Worm (Caenorhabditis elegans): ENCODE measurements around the gene C24H10.2.

C24H10.2 gene

DNA sequence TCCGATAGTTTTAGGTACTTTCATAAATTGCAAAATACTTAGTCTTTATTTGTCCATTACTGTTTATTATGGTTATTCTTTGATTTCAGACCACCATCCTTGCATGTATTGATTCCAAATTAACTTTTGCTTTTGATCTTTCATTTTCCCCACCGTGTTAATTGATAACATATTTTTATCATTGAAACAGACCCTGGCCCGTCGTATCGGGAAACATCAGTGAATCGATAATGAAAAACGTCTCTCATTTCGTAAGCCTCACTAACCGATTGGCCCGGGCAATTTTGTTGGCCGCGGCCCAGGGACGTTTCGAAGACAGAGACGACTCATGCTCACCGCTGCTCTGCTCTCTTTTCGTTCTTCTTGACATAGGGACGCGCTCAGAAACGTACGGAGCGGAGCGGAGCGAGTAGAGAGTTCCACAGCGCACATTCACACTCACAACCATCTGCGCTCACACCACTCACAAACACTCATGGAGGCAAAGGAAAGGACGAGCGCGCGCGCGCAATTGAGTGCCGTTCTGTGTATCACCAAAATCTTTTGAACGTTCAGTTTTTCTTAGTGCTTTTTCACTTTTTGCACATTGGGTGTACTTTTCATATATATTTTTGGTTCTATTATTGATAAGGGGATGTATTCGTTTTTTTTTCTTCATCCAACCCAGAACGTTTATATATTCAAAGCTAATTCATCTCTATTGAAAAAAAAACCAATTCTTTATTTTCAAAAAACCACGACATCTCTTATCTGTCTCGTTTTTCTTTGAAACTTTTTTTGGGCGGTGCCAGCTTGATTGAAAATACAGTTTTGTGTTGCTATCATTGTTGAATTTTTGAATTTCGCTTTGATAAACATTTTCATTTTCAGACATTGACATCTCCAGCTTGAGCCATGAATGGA lies at the start of gene C24H10.2:
Gene C24H10.2 (plus strand): TSS at position 853 of the 903 bp plus-strand sequence.
- TF ChIP-seq ZK546.5 (tag; optimal IDR thresholded peaks at IDR 0.05) (no peak), elt-1 (tag; optimal IDR thresholded peaks at IDR 0.05) (peak; percentile 8), zag-1 (tag; optimal IDR thresholded peaks at IDR 0.05) (no peak), unc-39 (tag; optimal IDR thresholded peaks at IDR 0.05) (no peak), ceh-9 (tag; optimal IDR thresholded peaks at IDR 0.05) (no peak), tbx-2 (tag; optimal IDR thresholded peaks at IDR 0.05) (peak; percentile 20), pha-4 (tag; optimal IDR thresholded peaks at IDR 0.05) (peak; percentile 51), pqm-1 (tag; optimal IDR thresholded peaks at IDR 0.05) (peak; percentile 22), nhr-76 (tag; optimal IDR thresholded peaks at IDR 0.05) (no peak), nhr-237 (tag; optimal IDR thresholded peaks at IDR 0.05) (no peak), nfya-1 (tag; optimal IDR thresholded peaks at IDR 0.05; ENCODE audit: insufficient read depth) (peak; percentile 76), aly-2 (tag; optimal IDR thresholded peaks at IDR 0.05) (no peak), egl-5 (tag; optimal IDR thresholded peaks at IDR 0.05) (peak; percentile 56), ceh-28 (tag; optimal IDR thresholded peaks at IDR 0.05) (peak; percentile 60), ceh-82 (tag; optimal IDR thresholded peaks at IDR 0.05) (no peak), ama-1 (optimal IDR thresholded peaks at IDR 0.05) (no peak), sea-2 (GFP tag; optimal IDR thresholded peaks at IDR 0.05) (no peak), hmg-11 (tag; optimal IDR thresholded peaks at IDR 0.05) (peak; percentile 69), lin-39 (tag; optimal IDR thresholded peaks at IDR 0.05) (peak; percentile 91), elt-2 (tag; optimal IDR thresholded peaks at IDR 0.05) (peak; percentile 90)

DNA sequence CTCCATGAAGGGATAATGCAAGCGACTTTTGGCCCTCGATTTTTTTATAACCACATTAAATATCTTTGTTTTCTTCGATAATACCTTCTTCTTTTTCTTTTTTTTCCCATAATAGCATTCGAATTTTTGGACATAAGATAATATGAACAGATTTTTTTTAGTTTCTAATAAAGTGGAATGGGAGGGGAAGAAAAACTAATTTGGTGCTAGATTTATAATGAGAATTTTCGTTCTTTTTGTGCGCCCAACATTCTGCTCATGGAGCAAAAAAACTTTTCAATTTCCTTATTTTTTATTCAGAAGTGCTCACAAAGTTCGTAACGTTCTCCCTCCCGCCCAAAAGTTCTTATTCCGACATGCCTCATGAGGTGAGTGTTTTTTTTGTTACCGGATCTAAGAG lies 48.6 kb upstream of the C24H10.2 start, which contains the start of gene ZC449.8:
Gene ZC449.8 (plus strand): TSS at position 301 of the 400 bp plus-strand sequence.
- TF ChIP-seq hmg-11 (tag; optimal IDR thresholded peaks at IDR 0.05) = no peak
- TF ChIP-seq egl-27 (tag; optimal IDR thresholded peaks at IDR 0.05) = no peak
- no peak for TF ChIP-seq mdl-1 (tag; optimal IDR thresholded peaks at IDR 0.05)
- no peak for TF ChIP-seq lsy-12 (tag; optimal IDR thresholded peaks at IDR 0.05)
- no peak for TF ChIP-seq elt-1 (tag; optimal IDR thresholded peaks at IDR 0.05)

DNA sequence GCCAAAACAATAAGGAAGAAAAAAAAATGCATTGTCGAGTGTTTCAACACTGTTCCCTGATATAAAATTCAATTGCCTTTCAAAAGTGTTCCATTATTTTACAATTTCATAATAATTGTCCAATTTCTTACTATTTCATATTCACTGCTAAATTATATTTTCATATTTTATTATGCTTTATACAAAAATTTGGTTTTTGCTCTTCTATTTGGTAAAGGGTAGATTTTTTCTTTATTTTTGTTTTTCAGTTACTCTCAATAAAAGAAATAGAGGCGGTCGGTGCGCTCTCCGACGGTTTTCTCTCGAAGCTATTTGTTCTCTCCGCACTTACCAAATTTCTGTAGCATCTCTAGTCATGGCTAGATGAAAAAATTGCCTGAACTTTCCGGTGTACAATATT lies 46.8 kb upstream of the C24H10.2 start, which contains the start of gene sek-3:
Gene sek-3 (plus strand): TSS at position 301 of the 400 bp plus-strand sequence.
- TF ChIP-seq elt-3 (tag; optimal IDR thresholded peaks at IDR 0.05) (no peak), pqm-1 (tag; optimal IDR thresholded peaks at IDR 0.05) (no peak), nhr-12 (tag; optimal IDR thresholded peaks at IDR 0.05) (no peak), nhr-77 (tag; optimal IDR thresholded peaks at IDR 0.05) (no peak), nhr-67 (tag; optimal IDR thresholded peaks at IDR 0.05) (no peak), ceh-28 (tag; optimal IDR thresholded peaks at IDR 0.05) (no peak), lin-39 (tag; optimal IDR thresholded peaks at IDR 0.05) (no peak), nhr-76 (tag; optimal IDR thresholded peaks at IDR 0.05) (no peak), R02D3.7 (tag; optimal IDR thresholded peaks at IDR 0.05) (no peak), nhr-23 (tag; optimal IDR thresholded peaks at IDR 0.05) (no peak), sea-2 (GFP tag; optimal IDR thresholded peaks at IDR 0.05) (no peak), egl-5 (tag; optimal IDR thresholded peaks at IDR 0.05) (no peak)

DNA sequence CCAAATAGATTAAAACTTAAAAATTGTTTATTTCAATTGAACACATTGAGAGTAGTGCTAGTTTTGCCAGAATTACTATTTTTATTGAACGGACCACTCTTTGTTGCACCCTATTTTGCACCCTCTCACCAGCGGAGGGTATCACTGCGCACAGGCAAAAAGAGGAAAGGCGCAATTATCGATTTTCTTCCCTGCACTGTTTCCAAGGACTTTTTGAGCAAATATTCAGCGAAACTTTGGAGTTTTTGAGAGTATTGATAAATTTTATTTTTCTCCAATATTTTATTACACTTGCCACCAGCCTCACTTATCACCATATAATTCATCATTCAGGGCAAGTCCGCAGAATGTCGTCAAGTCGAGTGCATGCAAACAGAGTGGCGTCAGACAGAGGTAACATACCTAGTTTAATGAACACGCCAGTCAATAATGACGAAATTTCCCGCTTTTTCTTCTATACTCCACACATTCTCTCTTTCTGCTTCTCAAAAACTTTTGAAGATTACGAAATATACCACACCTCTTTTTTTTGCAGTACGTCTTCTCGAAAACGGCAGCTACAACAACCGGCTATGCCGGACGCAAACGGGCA lies 46.2 kb upstream of the C24H10.2 start:
- TF ChIP-seq nhr-77 (tag; optimal IDR thresholded peaks at IDR 0.05) (no peak), lsy-12 (tag; optimal IDR thresholded peaks at IDR 0.05) (no peak), elt-2 (tag; optimal IDR thresholded peaks at IDR 0.05) (peak; percentile 56), pha-4 (tag; optimal IDR thresholded peaks at IDR 0.05) (peak; percentile 58), nfya-1 (tag; optimal IDR thresholded peaks at IDR 0.05; ENCODE audit: insufficient read depth) (peak; percentile 19), nhr-43 (tag; optimal IDR thresholded peaks at IDR 0.05; ENCODE audit: poor library complexity, severe bottlenecking) (no peak), fkh-10 (GFP tag; optimal IDR thresholded peaks at IDR 0.05) (no peak), daf-12 (tag; optimal IDR thresholded peaks at IDR 0.05) (no peak), fos-1 (tag; optimal IDR thresholded peaks at IDR 0.05) (no peak), nhr-25 (tag; optimal IDR thresholded peaks at IDR 0.05) (peak; percentile 43), egl-27 (tag; optimal IDR thresholded peaks at IDR 0.05) (no peak), nhr-23 (tag; optimal IDR thresholded peaks at IDR 0.05) (peak; percentile 47), ztf-4 (tag; optimal IDR thresholded peaks at IDR 0.05) (no peak), egl-5 (tag; optimal IDR thresholded peaks at IDR 0.05) (no peak), snpc-4 (tag; optimal IDR thresholded peaks at IDR 0.05) (peak; percentile 11), sea-2 (GFP tag; optimal IDR thresholded peaks at IDR 0.05) (no peak), ceh-28 (tag; optimal IDR thresholded peaks at IDR 0.05) (peak; percentile 58), lin-39 (tag; optimal IDR thresholded peaks at IDR 0.05) (peak; percentile 31), nhr-76 (tag; optimal IDR thresholded peaks at IDR 0.05) (no peak), fkh-2 (tag; optimal IDR thresholded peaks at IDR 0.05) (no peak), pqm-1 (tag; optimal IDR thresholded peaks at IDR 0.05) (peak; percentile 27)
